Fruit fly (Drosophila melanogaster): ENCODE measurements around the gene CG10413.

CG10413 gene

dm6 chr2L:18566235-18567158 lies 38.6 kb downstream of the CG10413 start:
- peak; percentile 16 for TF ChIP-seq spab (GFP tag; optimal IDR thresholded peaks at IDR 0.05)
- TF ChIP-seq CG16779 (tag; optimal IDR thresholded peaks at IDR 0.05), result peak; percentile 40
- TF ChIP-seq pdm3 (GFP tag; optimal IDR thresholded peaks at IDR 0.05), result peak; percentile 49
- no peak for TF ChIP-seq Sox15 (GFP tag; optimal IDR thresholded peaks at IDR 0.05)
- TF ChIP-seq topi (GFP tag; optimal IDR thresholded peaks at IDR 0.05), result peak; percentile 28
- peak; percentile 53 for TF ChIP-seq CG34406 (GFP tag; optimal IDR thresholded peaks at IDR 0.05)
- TF ChIP-seq Hr39 (GFP tag; optimal IDR thresholded peaks at IDR 0.05), result peak; percentile 9
- peak in 1 of 2 experiments; percentile 48 for TF ChIP-seq ss (GFP tag; optimal IDR thresholded peaks at IDR 0.05)
- peak; percentile 56 for TF ChIP-seq Met (GFP tag; optimal IDR thresholded peaks at IDR 0.05)
- TF ChIP-seq Smox (GFP tag; optimal IDR thresholded peaks at IDR 0.05), result peak; percentile 43
- TF ChIP-seq lz (GFP tag; optimal IDR thresholded peaks at IDR 0.05), result peak; percentile 13
- peak; percentile 39 for TF ChIP-seq OdsH (GFP tag; optimal IDR thresholded peaks at IDR 0.05)
- TF ChIP-seq CG8632 (GFP tag; optimal IDR thresholded peaks at IDR 0.05), result peak; percentile 48
- no peak for TF ChIP-seq Ets21C (GFP tag; optimal IDR thresholded peaks at IDR 0.05)
- TF ChIP-seq vri (GFP tag; optimal IDR thresholded peaks at IDR 0.05), result peak; percentile 18
- no peak for TF ChIP-seq Hr38 (GFP tag; optimal IDR thresholded peaks at IDR 0.05)
- peak; percentile 36 for TF ChIP-seq achi (GFP tag; optimal IDR thresholded peaks at IDR 0.05)
- peak; percentile 45 for TF ChIP-seq fkh (GFP tag; optimal IDR thresholded peaks at IDR 0.05)
- TF ChIP-seq acj6 (GFP tag; optimal IDR thresholded peaks at IDR 0.05), result peak; percentile 61
- TF ChIP-seq Eip78C (GFP tag), result peak; percentile 82
- TF ChIP-seq esn (GFP tag; optimal IDR thresholded peaks at IDR 0.05), result peak; percentile 29
- peak; percentile 56 for TF ChIP-seq CG10631 (GFP tag; optimal IDR thresholded peaks at IDR 0.05)
- no peak for TF ChIP-seq net (GFP tag; optimal IDR thresholded peaks at IDR 0.05)
- peak; percentile 33 for TF ChIP-seq CG3032 (tag; optimal IDR thresholded peaks at IDR 0.05)
- no peak for TF ChIP-seq CG6276 (GFP tag; optimal IDR thresholded peaks at IDR 0.05)
- TF ChIP-seq CG6792 (GFP tag; optimal IDR thresholded peaks at IDR 0.05), result peak; percentile 61
- peak; percentile 43; the same call in 1 of the 2 replicates for TF ChIP-seq Gug (GFP tag; IDR thresholded peaks at IDR 0.05)
- TF ChIP-seq CG8119 (GFP tag; IDR thresholded peaks at IDR 0.05), result no peak
- TF ChIP-seq svp (GFP tag), result peak; percentile 72
- no peak for TF ChIP-seq CG9139 (GFP tag; optimal IDR thresholded peaks at IDR 0.05)
- TF ChIP-seq CG32006 (GFP tag; optimal IDR thresholded peaks at IDR 0.05), result peak; percentile 66
- TF ChIP-seq cyc (GFP tag; optimal IDR thresholded peaks at IDR 0.05), result peak; percentile 21
- TF ChIP-seq Lpt (GFP tag; optimal IDR thresholded peaks at IDR 0.05), result no peak
- TF ChIP-seq fd59A (GFP tag; optimal IDR thresholded peaks at IDR 0.05), result peak; percentile 38
- TF ChIP-seq Eip93F (GFP tag; optimal IDR thresholded peaks at IDR 0.05), result no peak
- peak; percentile 52; the same call in 1 of the 2 replicates for TF ChIP-seq CG15336 (GFP tag; IDR thresholded peaks at IDR 0.05)
- peak; percentile 37 for TF ChIP-seq CG11762 (GFP tag; optimal IDR thresholded peaks at IDR 0.05; ENCODE audit: insufficient read depth)
- peak; percentile 28 for TF ChIP-seq Sox102F (GFP tag; optimal IDR thresholded peaks at IDR 0.05)
- TF ChIP-seq Ets96B (tag; optimal IDR thresholded peaks at IDR 0.05), result peak; percentile 72
- TF ChIP-seq salr (GFP tag; optimal IDR thresholded peaks at IDR 0.05), result peak in 1 of 2 experiments; percentile 19
- TF ChIP-seq CG8319 (GFP tag; optimal IDR thresholded peaks at IDR 0.05), result no peak
- TF ChIP-seq Eip75B (GFP tag; optimal IDR thresholded peaks at IDR 0.05), result peak; percentile 44
- TF ChIP-seq dsx (GFP tag; optimal IDR thresholded peaks at IDR 0.05; ENCODE audit: poor library complexity, severe bottlenecking), result peak; percentile 57
- peak; percentile 43 for TF ChIP-seq CG1621 (tag; optimal IDR thresholded peaks at IDR 0.05)
- TF ChIP-seq Hr4 (GFP tag; optimal IDR thresholded peaks at IDR 0.05), result peak; percentile 52
- peak; percentile 26 for TF ChIP-seq CG6808 (GFP tag; optimal IDR thresholded peaks at IDR 0.05)
- TF ChIP-seq CG3919 (GFP tag; optimal IDR thresholded peaks at IDR 0.05), result peak; percentile 48
- TF ChIP-seq Sox14 (GFP tag; optimal IDR thresholded peaks at IDR 0.05), result peak; percentile 52
- peak; percentile 54; the same call in 1 of the 3 replicates for TF ChIP-seq CG6163 (GFP tag; IDR thresholded peaks at IDR 0.05)
- TF ChIP-seq CG6854 (GFP tag; optimal IDR thresholded peaks at IDR 0.05), result no peak

Data from whole organism, prepupa.